Worm (Caenorhabditis elegans) whole organism, L4 larva: ENCODE results near the gene C47E8.3.

Experiments used
- ceh-32 ChIP-seq: sonication (generic microtip); optimal IDR thresholded peaks from 2 replicates; lab custom pipeline; 2016; ENCODE audit warnings: mild to moderate bottlenecking, missing genetic modification characterization, missing compliant biosample characterization; ENCODE audit not compliant: poor library complexity
- pqm-1 ChIP-seq: sonication (generic microtip); optimal IDR thresholded peaks from 2 replicates; lab custom pipeline; 2017; ENCODE audit warnings: missing biosample characterization, missing genetic modification characterization

ce11 chrV:14633319-14633718 is 46.8 kb upstream of the C47E8.3 start:
- TF ChIP-seq pqm-1 (no peak), ceh-32 (tag; lab: Kevin White, UChicago) (no peak)
